Worm (Caenorhabditis elegans) whole organism, L1 larva: ENCODE measurements around the gene R10E4.9.

Source experiments
- alr-1 ChIP-seq: fragments of 200-800 bp; sonication (Bioruptor generic); optimal IDR thresholded peaks from 2 replicates; lab custom pipeline; 2018; ENCODE audit warnings: borderline replicate concordance, mild to moderate bottlenecking, missing genetic modification characterization, missing compliant biosample characterization
- ama-1 ChIP-seq: fragments of 150-350 bp; optimal IDR thresholded peaks from 2 replicates; lab custom pipeline; 2014
- fkh-10 ChIP-seq: sonication (generic microtip); optimal IDR thresholded peaks from 2 replicates; lab custom pipeline; 2017; ENCODE audit warnings: missing biosample characterization, missing genetic modification reagents, missing genetic modification characterization
- lin-13 ChIP-seq: fragments of 150-350 bp; optimal IDR thresholded peaks from 2 replicates; lab custom pipeline; 2014; ENCODE audit warnings: missing biosample characterization, missing genetic modification reagents, missing genetic modification characterization
- nhr-76 ChIP-seq: sonication (generic microtip); optimal IDR thresholded peaks from 2 replicates; lab custom pipeline; 2017; ENCODE audit warnings: missing biosample characterization, missing genetic modification characterization
- skn-1 ChIP-seq: fragments of 150-350 bp; optimal IDR thresholded peaks from 2 replicates; lab custom pipeline; 2014; ENCODE audit warnings: missing biosample characterization, missing genetic modification characterization
- snpc-4 ChIP-seq: fragments of 150-350 bp; optimal IDR thresholded peaks from 2 replicates; lab custom pipeline; 2014; ENCODE audit warnings: missing biosample characterization, missing genetic modification characterization

ce11 chrIII:4300989-4301498, 1.1 kb downstream of the R10E4.9 start, which contains the start of gene R10E4.11:
- TF ChIP-seq nhr-76: no peak
- TF ChIP-seq lin-13 (GFP tag; lab: Kevin White, UChicago): no peak
- TF ChIP-seq fkh-10 (GFP tag; lab: Kevin White, UChicago): no peak
- TF ChIP-seq ama-1: no peak
- no peak for TF ChIP-seq snpc-4
- TF ChIP-seq alr-1 (tag; lab: Kevin White, UChicago): no peak
- no peak for TF ChIP-seq skn-1 (tag; lab: Kevin White, UChicago)
